Worm (Caenorhabditis elegans): ENCODE data around the gene C35D10.3.

Gene C35D10.3

ce11 chrIII:4879445-4879844 lies 10.7 kb downstream of the C35D10.3 start, which contains the start of gene C35D10.1:
TSS of gene C35D10.1 (plus strand) at chrIII:4879745.
- no peak for TF ChIP-seq mes-2 (tag; optimal IDR thresholded peaks at IDR 0.05; ENCODE audit: poor library complexity, severe bottlenecking)
- peak; percentile 62 for TF ChIP-seq lin-38 (GFP tag; IDR thresholded peaks at IDR 0.05)
- TF ChIP-seq ceh-28 (tag; optimal IDR thresholded peaks at IDR 0.05): peak; percentile 38

- peak; percentile 11 for TF ChIP-seq nhr-28 (tag; optimal IDR thresholded peaks at IDR 0.05)
- no peak for TF ChIP-seq daf-16 (GFP tag; optimal IDR thresholded peaks at IDR 0.05)
- peak; percentile 22 for TF ChIP-seq daf-16 (tag; optimal IDR thresholded peaks at IDR 0.05)
- no peak for TF ChIP-seq ceh-32 (tag; optimal IDR thresholded peaks at IDR 0.05; ENCODE audit: poor library complexity)
- TF ChIP-seq hlh-11 (tag; optimal IDR thresholded peaks at IDR 0.05): peak; percentile 12
- no peak for TF ChIP-seq F44E2.7 (GFP tag; IDR thresholded peaks at IDR 0.05)
- no peak for TF ChIP-seq arid-1 (GFP tag; conservative IDR thresholded peaks at IDR 0.05)
- no peak for TF ChIP-seq php-3 (GFP tag; IDR thresholded peaks at IDR 0.05)
- no peak for TF ChIP-seq T26A8.4 (GFP tag; IDR thresholded peaks at IDR 0.05)
- no peak for TF ChIP-seq lsy-2 (tag; optimal IDR thresholded peaks at IDR 0.05)
- no peak for TF ChIP-seq cey-2 (tag; optimal IDR thresholded peaks at IDR 0.05; ENCODE audit: borderline replicate concordance, insufficient read depth)
- TF ChIP-seq egl-43 (GFP tag; IDR thresholded peaks at IDR 0.05): no peak
- TF ChIP-seq pha-4 (GFP tag; IDR thresholded peaks at IDR 0.05): no peak
- no peak for TF ChIP-seq pha-4 (tag; optimal IDR thresholded peaks at IDR 0.05)
- TF ChIP-seq pqm-1 (tag; optimal IDR thresholded peaks at IDR 0.05): peak; percentile 38
- TF ChIP-seq fos-1 (tag; optimal IDR thresholded peaks at IDR 0.05): no peak
- TF ChIP-seq dmd-8 (GFP tag; IDR thresholded peaks at IDR 0.05): no peak
- no peak for TF ChIP-seq dve-1 (tag; optimal IDR thresholded peaks at IDR 0.05; ENCODE audit: insufficient read depth)
- 0 out of 2 replicates have a peak, but pooled peaks have one; percentile 17 for TF ChIP-seq dmd-6 (GFP tag; IDR thresholded peaks at IDR 0.05)
- no peak for TF ChIP-seq D1046.2 (GFP tag; IDR thresholded peaks at IDR 0.05)
- no peak for TF ChIP-seq lin-15B (tag; optimal IDR thresholded peaks at IDR 0.05)
- no peak for TF ChIP-seq F49E8.2 (tag; optimal IDR thresholded peaks at IDR 0.05; ENCODE audit: borderline replicate concordance)
- no peak for TF ChIP-seq ama-1 (optimal IDR thresholded peaks at IDR 0.05)
Measured at ce11 chrIII:4881955-4882354, 13.2 kb downstream of the C35D10.3 start.

ce11 chrIII:4883429-4883828 lies 14.7 kb downstream of the C35D10.3 start, which contains the start of gene clec-5:
TSS of gene clec-5 (minus strand) at chrIII:4883606.
- peak; percentile 13 for TF ChIP-seq dve-1 (tag; optimal IDR thresholded peaks at IDR 0.05; ENCODE audit: insufficient read depth)
- TF ChIP-seq daf-16 (GFP tag; optimal IDR thresholded peaks at IDR 0.05): no peak
- peak; percentile 17 for TF ChIP-seq daf-16 (tag; optimal IDR thresholded peaks at IDR 0.05)
- peak; percentile 56 for TF ChIP-seq pqm-1 (tag; optimal IDR thresholded peaks at IDR 0.05)
- no peak for TF ChIP-seq ceh-82 (tag; optimal IDR thresholded peaks at IDR 0.05)
- no peak for TF ChIP-seq lim-7 (GFP tag; IDR thresholded peaks at IDR 0.05)

- no peak for TF ChIP-seq daf-16 (GFP tag; optimal IDR thresholded peaks at IDR 0.05)
- peak; percentile 42 for TF ChIP-seq daf-16 (tag; optimal IDR thresholded peaks at IDR 0.05)
- peak; percentile 36; the same call in 1 of the 2 replicates for TF ChIP-seq dmd-6 (GFP tag; IDR thresholded peaks at IDR 0.05)
- peak; percentile 8 for TF ChIP-seq nhr-28 (tag; optimal IDR thresholded peaks at IDR 0.05)
- no peak for TF ChIP-seq nhr-25 (tag; optimal IDR thresholded peaks at IDR 0.05; ENCODE audit: borderline replicate concordance, insufficient read depth)
Measured at ce11 chrIII:4887291-4887690, 18.6 kb downstream of the C35D10.3 start, which contains the start of gene clec-6. TSS of gene clec-6 (minus strand) at chrIII:4887444.

- peak; percentile 70 for TF ChIP-seq aha-1 (tag)
- peak; percentile 45; the same call in 1 of the 2 replicates for TF ChIP-seq lin-38 (GFP tag; IDR thresholded peaks at IDR 0.05)
- no peak for TF ChIP-seq cey-2 (tag; optimal IDR thresholded peaks at IDR 0.05; ENCODE audit: borderline replicate concordance, insufficient read depth)
Measured at ce11 chrIII:4890997-4891396, 22.3 kb downstream of the C35D10.3 start, which contains the start of gene F26F4.5. TSS of gene F26F4.5 (minus strand) at chrIII:4891252.

- no peak for TF ChIP-seq nhr-77 (tag; optimal IDR thresholded peaks at IDR 0.05)
- no peak for TF ChIP-seq ztf-11 (tag; optimal IDR thresholded peaks at IDR 0.05)
- no peak for TF ChIP-seq zfp-2 (tag; optimal IDR thresholded peaks at IDR 0.05)
- no peak for TF ChIP-seq pha-4 (GFP tag; IDR thresholded peaks at IDR 0.05)
- TF ChIP-seq pha-4 (tag; optimal IDR thresholded peaks at IDR 0.05): no peak
- no peak for TF ChIP-seq unc-130 (GFP tag; optimal IDR thresholded peaks at IDR 0.05)
- no peak for TF ChIP-seq F37D6.2 (tag; optimal IDR thresholded peaks at IDR 0.05)
- TF ChIP-seq T20F7.1 (GFP tag; optimal IDR thresholded peaks at IDR 0.05): no peak
- TF ChIP-seq D1046.2 (GFP tag; IDR thresholded peaks at IDR 0.05): no peak
- no peak for TF ChIP-seq mdl-1 (tag; optimal IDR thresholded peaks at IDR 0.05)
- no peak for TF ChIP-seq R02D3.7 (tag; optimal IDR thresholded peaks at IDR 0.05)
- TF ChIP-seq snpc-1.2 (GFP tag; IDR thresholded peaks at IDR 0.05): no peak
- TF ChIP-seq duxl-1 (tag; optimal IDR thresholded peaks at IDR 0.05; ENCODE audit: poor library complexity): no peak
- no peak for TF ChIP-seq Y48G9A.11 (GFP tag; IDR thresholded peaks at IDR 0.05)
Measured at ce11 chrIII:4893540-4893939, 24.8 kb downstream of the C35D10.3 start, which contains the start of gene F26F4.6. TSS of gene F26F4.6 (minus strand) at chrIII:4893640.
